Worm (Caenorhabditis elegans): ENCODE results near the gene F55B11.3.

The F55B11.3 gene

ce11 chrIV:14445191-14445795 lies 20.8 kb downstream of the F55B11.3 start:
- peak; percentile 12 for TF ChIP-seq skn-1 (tag; optimal IDR thresholded peaks at IDR 0.05)
- TF ChIP-seq nhr-77 (tag; optimal IDR thresholded peaks at IDR 0.05) = no peak
- peak in 1 of 2 experiments; percentile 59 for TF ChIP-seq lin-35 (GFP tag; optimal IDR thresholded peaks at IDR 0.05)
- TF ChIP-seq snpc-4 (tag; optimal IDR thresholded peaks at IDR 0.05) = peak; percentile 93
- peak; percentile 89 for TF ChIP-seq nhr-85 (tag)
- peak; percentile 57 for TF ChIP-seq nhr-20 (tag; optimal IDR thresholded peaks at IDR 0.05)
- peak in 1 of 3 experiments; percentile 3 for TF ChIP-seq dpl-1 (GFP tag; optimal IDR thresholded peaks at IDR 0.05)
- TF ChIP-seq efl-1 (optimal IDR thresholded peaks at IDR 0.05) = peak; percentile 22 to 42
- TF ChIP-seq efl-1 (GFP tag; optimal IDR thresholded peaks at IDR 0.05 in 1 of 2) = peak; percentile 11 to 88
- TF ChIP-seq mdl-1 (tag; optimal IDR thresholded peaks at IDR 0.05) = peak in 1 of 2 experiments; percentile 51
- TF ChIP-seq lsy-2 (tag; optimal IDR thresholded peaks at IDR 0.05) = peak; percentile 8 to 23
- TF ChIP-seq nhr-90 (tag; optimal IDR thresholded peaks at IDR 0.05; ENCODE audit: poor library complexity) = peak; percentile 71
- peak; percentile 69 for TF ChIP-seq blmp-1 (tag; optimal IDR thresholded peaks at IDR 0.05)
- no peak for TF ChIP-seq F16B12.6 (tag; optimal IDR thresholded peaks at IDR 0.05)
- peak in 2 of 6 experiments; percentile 74 to 76 for TF ChIP-seq elt-3 (tag; optimal IDR thresholded peaks at IDR 0.05)
- TF ChIP-seq nhr-19 (GFP tag; conservative IDR thresholded peaks at IDR 0.05) = peak; percentile 31; the same call in 1 of the 2 replicates
- peak; percentile 47 for TF ChIP-seq lin-13 (GFP tag; optimal IDR thresholded peaks at IDR 0.05)
- TF ChIP-seq snu-23 (GFP tag; optimal IDR thresholded peaks at IDR 0.05) = peak; percentile 70
- TF ChIP-seq tbx-2 (tag; optimal IDR thresholded peaks at IDR 0.05) = peak; percentile 18
- no peak for TF ChIP-seq mab-9 (GFP tag; IDR thresholded peaks at IDR 0.05)
- TF ChIP-seq lin-14 (GFP tag; optimal IDR thresholded peaks at IDR 0.05) = peak; percentile 84
- no peak for TF ChIP-seq pqm-1 (tag; optimal IDR thresholded peaks at IDR 0.05)
- TF ChIP-seq nhr-12 (tag; optimal IDR thresholded peaks at IDR 0.05) = no peak
- TF ChIP-seq nhr-47 (tag; optimal IDR thresholded peaks at IDR 0.05) = peak; percentile 31

- TF ChIP-seq tbx-2 (tag; optimal IDR thresholded peaks at IDR 0.05) (no peak), lin-35 (GFP tag; optimal IDR thresholded peaks at IDR 0.05) (peak in 1 of 2 experiments; percentile 34), vab-15 (tag; optimal IDR thresholded peaks at IDR 0.05) (no peak), unc-130 (tag; optimal IDR thresholded peaks at IDR 0.05) (no peak), efl-1 (optimal IDR thresholded peaks at IDR 0.05) (no peak), efl-1 (GFP tag; optimal IDR thresholded peaks at IDR 0.05 in 1 of 2) (no peak), ama-1 (optimal IDR thresholded peaks at IDR 0.05) (no peak), dpl-1 (GFP tag; optimal IDR thresholded peaks at IDR 0.05) (no peak), nhr-90 (tag; optimal IDR thresholded peaks at IDR 0.05; ENCODE audit: poor library complexity) (peak; percentile 4), elt-2 (tag; optimal IDR thresholded peaks at IDR 0.05) (peak; percentile 67), hlh-17 (GFP tag; optimal IDR thresholded peaks at IDR 0.05; ENCODE audit: borderline replicate concordance) (no peak), elt-3 (tag; optimal IDR thresholded peaks at IDR 0.05) (no peak)
These were observed 32.2 kb downstream of the F55B11.3 start, which contains the start of gene nspg-9 for ce11 chrIV:14456667-14457066. TSS of gene nspg-9 (plus strand) at chrIV:14456900.

- TF ChIP-seq lir-3 (tag; optimal IDR thresholded peaks at IDR 0.05; ENCODE audit: poor library complexity) (peak; percentile 89), dpl-1 (GFP tag; optimal IDR thresholded peaks at IDR 0.05) (peak; percentile 100), ets-5 (GFP tag; IDR thresholded peaks at IDR 0.05) (no peak), efl-1 (optimal IDR thresholded peaks at IDR 0.05) (peak; percentile 100), efl-1 (GFP tag; optimal IDR thresholded peaks at IDR 0.05 in 1 of 2) (peak; percentile 100), lsy-2 (tag; optimal IDR thresholded peaks at IDR 0.05) (peak; percentile 98), ceh-82 (tag; optimal IDR thresholded peaks at IDR 0.05) (peak; percentile 97 to 99 (median 98)), pag-3 (tag; optimal IDR thresholded peaks at IDR 0.05; ENCODE audit: borderline replicate concordance, insufficient read depth) (no peak), nhr-85 (tag) (peak; percentile 98), ceh-88 (GFP tag; IDR thresholded peaks at IDR 0.05) (peak; percentile 90), nhr-11 (tag; optimal IDR thresholded peaks at IDR 0.05) (peak; percentile 94), pqm-1 (tag; optimal IDR thresholded peaks at IDR 0.05) (peak; percentile 56), unc-62 (GFP tag; optimal IDR thresholded peaks at IDR 0.05) (no peak), hpl-2 (GFP tag; optimal IDR thresholded peaks at IDR 0.05) (peak; percentile 90), nhr-47 (tag; optimal IDR thresholded peaks at IDR 0.05) (peak; percentile 98), hlh-4 (tag; optimal IDR thresholded peaks at IDR 0.05) (no peak), hlh-17 (GFP tag; optimal IDR thresholded peaks at IDR 0.05; ENCODE audit: borderline replicate concordance) (no peak), ztf-11 (tag; optimal IDR thresholded peaks at IDR 0.05) (peak in 1 of 2 experiments; percentile 72), nhr-20 (tag; optimal IDR thresholded peaks at IDR 0.05) (peak; percentile 98), nhr-19 (GFP tag; conservative IDR thresholded peaks at IDR 0.05) (peak; percentile 96), sox-4 (tag; optimal IDR thresholded peaks at IDR 0.05) (peak; percentile 84), aly-2 (tag; optimal IDR thresholded peaks at IDR 0.05) (peak; percentile 97), skn-1 (tag; optimal IDR thresholded peaks at IDR 0.05) (peak; percentile 98), pax-3 (tag; optimal IDR thresholded peaks at IDR 0.05) (peak; percentile 89), lin-15B (tag; optimal IDR thresholded peaks at IDR 0.05) (peak; percentile 98), nhr-84 (tag; optimal IDR thresholded peaks at IDR 0.05) (no peak), mdl-1 (tag; optimal IDR thresholded peaks at IDR 0.05) (peak in 1 of 2 experiments; percentile 94), sup-37 (GFP tag; optimal IDR thresholded peaks at IDR 0.05) (peak; percentile 64)
These were observed 39.6 kb downstream of the F55B11.3 start, which contains the start of gene dld-1 for ce11 chrIV:14464065-14464567. TSS of gene dld-1 (plus strand) at chrIV:14464517.

All from whole organism, L1 larva.